Fruit fly (Drosophila melanogaster) whole organism, prepupa: Measurements from ENCODE around the gene lmgB.

ENCODE experiments used
- Blimp-1 ChIP-seq: fragments of 200-800 bp; sonication (Bioruptor generic); optimal IDR thresholded peaks from 3 replicates; lab custom pipeline; 2017; ENCODE audit warnings: missing biosample characterization, missing genetic modification characterization, mild to moderate bottlenecking, moderate library complexity, missing genetic modification reagents
- CG11762 ChIP-seq: fragments of 200-800 bp; sonication (Bioruptor generic); optimal IDR thresholded peaks from 3 replicates; lab custom pipeline; 2016; ENCODE audit warnings: missing biosample characterization, missing genetic modification characterization; ENCODE audit not compliant: insufficient read depth
- CG11902 ChIP-seq: fragments of 200-800 bp; sonication (Bioruptor generic); optimal IDR thresholded peaks from 3 replicates; lab custom pipeline; 2016; ENCODE audit warnings: missing biosample characterization, missing genetic modification characterization
- CG15336 ChIP-seq: fragments of 200-800 bp; sonication (Bioruptor generic); IDR thresholded peaks from 2 replicates; pipeline ENCODE4 v1.3.6; 2022; ENCODE audit warnings: missing biosample characterization, missing genetic modification characterization
- CG1621 ChIP-seq: fragments of 200-800 bp; sonication (Bioruptor generic); optimal IDR thresholded peaks from 3 replicates; lab custom pipeline; 2018; ENCODE audit warnings: missing biosample characterization, mild to moderate bottlenecking, missing genetic modification characterization
- CG16779 ChIP-seq: fragments of 200-800 bp; sonication (Bioruptor generic); optimal IDR thresholded peaks from 3 replicates; lab custom pipeline; 2017; ENCODE audit warnings: missing biosample characterization, mild to moderate bottlenecking, missing genetic modification characterization
- CG3032 ChIP-seq: fragments of 200-800 bp; optimal IDR thresholded peaks from 2 replicates; lab custom pipeline; 2019; ENCODE audit warnings: missing biosample characterization, mild to moderate bottlenecking, missing genetic modification characterization, moderate library complexity
- CG31627 ChIP-seq: fragments of 200-800 bp; sonication (Bioruptor generic); optimal IDR thresholded peaks from 3 replicates; lab custom pipeline; 2016; ENCODE audit warnings: missing biosample characterization, missing genetic modification characterization
- CG32006 ChIP-seq: fragments of 200-800 bp; sonication (Bioruptor generic); optimal IDR thresholded peaks from 3 replicates; lab custom pipeline; 2017; ENCODE audit warnings: missing biosample characterization, mild to moderate bottlenecking, missing genetic modification characterization
- CG34406 ChIP-seq: fragments of 200-800 bp; sonication (Bioruptor generic); optimal IDR thresholded peaks from 3 replicates; lab custom pipeline; 2016; ENCODE audit warnings: missing biosample characterization, missing genetic modification characterization
- CG3919 ChIP-seq: fragments of 200-800 bp; sonication (Bioruptor generic); optimal IDR thresholded peaks from 3 replicates; lab custom pipeline; 2016; ENCODE audit warnings: missing biosample characterization, missing genetic modification characterization
- CG4318 ChIP-seq: fragments of 200-800 bp; sonication (Bioruptor generic); optimal IDR thresholded peaks from 3 replicates; lab custom pipeline; 2017; ENCODE audit warnings: missing biosample characterization, mild to moderate bottlenecking, missing genetic modification characterization
- CG6163 ChIP-seq: fragments of 200-800 bp; sonication (Bioruptor generic); IDR thresholded peaks from 3 replicates; pipeline ENCODE4 v1.3.6; 2022; ENCODE audit warnings: missing biosample characterization, missing genetic modification characterization
- CG6276 ChIP-seq: fragments of 200-800 bp; sonication (Bioruptor generic); optimal IDR thresholded peaks from 2 replicates; lab custom pipeline; 2017; ENCODE audit warnings: missing biosample characterization, mild to moderate bottlenecking, missing genetic modification characterization
- CG6792 ChIP-seq: fragments of 200-800 bp; sonication (Bioruptor generic); optimal IDR thresholded peaks from 3 replicates; lab custom pipeline; 2016; ENCODE audit warnings: missing biosample characterization, missing genetic modification characterization
- CG6854 ChIP-seq: fragments of 200-800 bp; sonication (Bioruptor generic); optimal IDR thresholded peaks from 2 replicates; lab custom pipeline; 2017; ENCODE audit warnings: missing biosample characterization, mild to moderate bottlenecking, missing genetic modification characterization
- CG7368 ChIP-seq: fragments of 200-800 bp; sonication (Bioruptor generic); optimal IDR thresholded peaks from 3 replicates; lab custom pipeline; 2016; ENCODE audit warnings: missing biosample characterization, missing genetic modification characterization
- CG8119 ChIP-seq: fragments of 200-800 bp; sonication (Bioruptor generic); IDR thresholded peaks from 3 replicates; pipeline ENCODE4 v1.3.6; 2022; ENCODE audit warnings: missing biosample characterization, missing genetic modification characterization
- CG8319 ChIP-seq: fragments of 200-800 bp; sonication (Bioruptor generic); optimal IDR thresholded peaks from 3 replicates; lab custom pipeline; 2016; ENCODE audit warnings: missing biosample characterization, missing genetic modification characterization
- Eip75B ChIP-seq: fragments of 200-800 bp; sonication (Bioruptor generic); optimal IDR thresholded peaks from 3 replicates; lab custom pipeline; 2016; ENCODE audit warnings: missing biosample characterization, missing genetic modification characterization
- Eip78C ChIP-seq: fragments of 200-800 bp; sonication (Bioruptor generic); peaks from one replicate; lab custom pipeline; 2016; ENCODE audit warnings: missing biosample characterization, missing genetic modification characterization
- Eip93F ChIP-seq: fragments of 200-800 bp; sonication (Bioruptor generic); optimal IDR thresholded peaks from 2 replicates; lab custom pipeline; 2016; ENCODE audit warnings: missing biosample characterization, mild to moderate bottlenecking, missing genetic modification characterization
- Ets21C ChIP-seq: fragments of 200-800 bp; sonication (Bioruptor generic); optimal IDR thresholded peaks from 3 replicates; lab custom pipeline; 2016; ENCODE audit warnings: missing biosample characterization, missing genetic modification characterization
- Ets96B ChIP-seq: fragments of 200-800 bp; optimal IDR thresholded peaks from 2 replicates; lab custom pipeline; 2019; ENCODE audit warnings: missing biosample characterization, mild to moderate bottlenecking, missing genetic modification characterization, moderate library complexity
- Hr39 ChIP-seq: fragments of 200-800 bp; sonication (Bioruptor generic); optimal IDR thresholded peaks from 2 replicates; lab custom pipeline; 2016; ENCODE audit warnings: missing biosample characterization, missing genetic modification characterization
- Hr4 ChIP-seq: fragments of 200-800 bp; sonication (Bioruptor generic); optimal IDR thresholded peaks from 3 replicates; lab custom pipeline; 2016; ENCODE audit warnings: missing biosample characterization, missing genetic modification characterization
- Lpt ChIP-seq: fragments of 200-800 bp; sonication (Bioruptor generic); optimal IDR thresholded peaks from 3 replicates; lab custom pipeline; 2016; ENCODE audit warnings: missing biosample characterization, missing genetic modification characterization
- Met ChIP-seq: fragments of 200-800 bp; sonication (Bioruptor generic); optimal IDR thresholded peaks from 3 replicates; lab custom pipeline; 2016; ENCODE audit warnings: missing biosample characterization, missing genetic modification characterization
- OdsH ChIP-seq: fragments of 200-800 bp; sonication (Bioruptor generic); optimal IDR thresholded peaks from 3 replicates; lab custom pipeline; 2016; ENCODE audit warnings: missing biosample characterization, missing genetic modification characterization
- Smox ChIP-seq: fragments of 200-800 bp; sonication (Bioruptor generic); optimal IDR thresholded peaks from 3 replicates; lab custom pipeline; 2016; ENCODE audit warnings: missing biosample characterization, missing genetic modification characterization
- Sox102F ChIP-seq: fragments of 200-800 bp; sonication (Bioruptor generic); optimal IDR thresholded peaks from 2 replicates; lab custom pipeline; 2016; ENCODE audit warnings: missing biosample characterization, mild to moderate bottlenecking, missing genetic modification characterization
- Sox14 ChIP-seq: fragments of 200-800 bp; sonication (Bioruptor generic); optimal IDR thresholded peaks from 3 replicates; lab custom pipeline; 2016; ENCODE audit warnings: missing biosample characterization, missing genetic modification characterization
- Sox15 ChIP-seq: fragments of 200-800 bp; sonication (Bioruptor generic); optimal IDR thresholded peaks from 3 replicates; lab custom pipeline; 2016; ENCODE audit warnings: missing biosample characterization, missing genetic modification characterization
- cyc ChIP-seq: fragments of 200-800 bp; sonication (Bioruptor generic); optimal IDR thresholded peaks from 3 replicates; lab custom pipeline; 2016; ENCODE audit warnings: missing biosample characterization, missing genetic modification characterization
- dac ChIP-seq: fragments of 200-800 bp; sonication (Bioruptor generic); optimal IDR thresholded peaks from 2 replicates; lab custom pipeline; 2017; ENCODE audit warnings: missing biosample characterization, mild to moderate bottlenecking, missing genetic modification characterization
- dsx ChIP-seq: fragments of 200-800 bp; optimal IDR thresholded peaks from 3 replicates; lab custom pipeline; 2019; ENCODE audit warnings: missing biosample characterization, mild to moderate bottlenecking, missing genetic modification characterization, moderate library complexity; ENCODE audit not compliant: poor library complexity, severe bottlenecking
- eg ChIP-seq: fragments of 200-800 bp; sonication (Bioruptor generic); IDR thresholded peaks from 3 replicates; pipeline ENCODE4 v1.3.6; 2022; ENCODE audit warnings: missing biosample characterization, missing genetic modification characterization
- esn ChIP-seq: fragments of 200-800 bp; sonication (Bioruptor generic); optimal IDR thresholded peaks from 2 replicates; lab custom pipeline; 2016; ENCODE audit warnings: missing biosample characterization, mild to moderate bottlenecking, missing genetic modification characterization, moderate library complexity
- fd59A ChIP-seq: fragments of 200-800 bp; sonication (Bioruptor generic); optimal IDR thresholded peaks from 2 replicates; lab custom pipeline; 2017; ENCODE audit warnings: missing biosample characterization, mild to moderate bottlenecking, missing genetic modification characterization, missing genetic modification reagents
- fkh ChIP-seq: fragments of 200-800 bp; sonication (Bioruptor generic); optimal IDR thresholded peaks from 3 replicates; lab custom pipeline; 2017; ENCODE audit warnings: missing biosample characterization, mild to moderate bottlenecking, missing genetic modification characterization, moderate library complexity
- lz ChIP-seq: fragments of 200-800 bp; sonication (Bioruptor generic); optimal IDR thresholded peaks from 3 replicates; lab custom pipeline; 2016; ENCODE audit warnings: missing biosample characterization, missing genetic modification characterization
- salr ChIP-seq, 2 experiments: fragments of 200-800 bp; sonication (Bioruptor generic); optimal IDR thresholded peaks; 3 replicates each; lab custom pipeline; 2016 to 2018; ENCODE audit warnings: missing biosample characterization in 2 of 2, missing genetic modification characterization in 2 of 2, mild to moderate bottlenecking in 1 of 2
- spab ChIP-seq: fragments of 200-800 bp; sonication (Bioruptor generic); optimal IDR thresholded peaks from 2 replicates; lab custom pipeline; 2017; ENCODE audit warnings: missing biosample characterization, mild to moderate bottlenecking, missing genetic modification characterization, missing genetic modification reagents
- ss ChIP-seq, 2 experiments: fragments of 200-800 bp; sonication (Bioruptor generic); optimal IDR thresholded peaks; 2 replicates in 1 of 2; 3 replicates in 1 of 2; lab custom pipeline; 2017 to 2018; ENCODE audit warnings: mild to moderate bottlenecking in 2 of 2, missing biosample characterization in 2 of 2, missing genetic modification characterization in 2 of 2, moderate library complexity in 1 of 2
- svp ChIP-seq: fragments of 200-800 bp; sonication (Bioruptor generic); peaks from one replicate; lab custom pipeline; 2016; ENCODE audit warnings: missing biosample characterization, missing genetic modification characterization
- topi ChIP-seq: fragments of 200-800 bp; sonication (Bioruptor generic); optimal IDR thresholded peaks from 3 replicates; lab custom pipeline; 2016; ENCODE audit warnings: missing biosample characterization, missing genetic modification characterization
- vri ChIP-seq: fragments of 200-800 bp; sonication (Bioruptor generic); optimal IDR thresholded peaks from 3 replicates; lab custom pipeline; 2016; ENCODE audit warnings: missing biosample characterization, mild to moderate bottlenecking, missing genetic modification characterization

The lmgB gene

DNA sequence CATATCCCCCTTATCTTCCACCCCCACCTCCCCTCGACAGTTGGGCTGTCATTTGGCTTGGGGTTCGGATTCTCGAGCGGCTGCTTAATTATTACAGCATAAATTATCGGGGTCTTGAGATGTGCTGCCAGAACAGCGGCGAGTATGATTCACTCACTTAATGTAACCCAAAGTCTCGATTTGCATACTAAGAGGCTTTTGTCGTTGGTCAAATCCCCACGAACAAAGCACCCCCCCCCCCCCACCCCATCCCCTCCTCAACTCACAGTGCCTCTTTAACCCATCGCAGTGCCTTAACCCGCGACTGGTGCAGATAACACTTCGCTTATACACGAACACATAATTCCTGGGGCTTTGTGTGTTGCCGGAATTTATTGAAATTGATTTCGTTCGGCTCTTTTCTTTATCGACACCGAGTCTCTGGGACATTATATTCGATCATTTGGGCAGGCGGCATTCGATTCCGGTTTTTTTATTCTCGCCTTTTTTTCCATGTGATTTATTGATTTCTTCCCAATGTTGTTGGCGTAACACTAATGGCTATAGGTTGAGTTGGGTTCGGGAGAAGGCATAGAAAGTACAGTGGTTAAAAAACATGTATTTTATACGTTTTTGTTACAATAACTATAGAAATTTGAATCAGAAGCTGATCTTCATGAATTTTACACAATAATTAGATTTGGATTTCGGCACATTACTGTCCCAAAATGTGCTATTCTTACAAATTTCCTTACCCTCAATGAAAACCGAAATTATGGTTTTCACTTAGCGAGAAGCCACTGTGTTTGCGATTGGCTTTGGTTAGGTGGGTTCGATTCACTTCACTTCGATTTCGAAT is 25.6 kb upstream of the lmgB start (continued):
- peak; percentile 45 for TF ChIP-seq lz (GFP tag; lab: Kevin White, UChicago)

DNA sequence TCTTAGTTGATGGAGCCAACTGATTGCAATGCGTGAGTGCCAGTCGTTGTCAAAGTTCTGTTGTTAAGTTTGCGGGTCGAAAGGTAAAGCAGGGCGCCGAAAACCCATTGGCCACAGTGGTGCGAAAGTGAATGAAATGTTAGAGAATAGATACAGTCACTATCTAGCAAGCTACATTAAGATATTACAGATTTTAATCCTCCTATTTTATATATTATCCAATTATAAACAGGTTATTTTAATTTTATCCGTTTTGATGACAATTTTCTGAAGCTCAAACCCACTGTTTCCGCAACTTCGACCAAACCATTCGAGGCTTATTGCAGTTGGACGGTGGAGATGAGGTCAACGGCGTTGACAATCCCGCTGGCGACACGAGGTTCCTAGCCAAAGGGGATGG is 24.1 kb upstream of the lmgB start:
- no peak for TF ChIP-seq salr (GFP tag; optimal IDR thresholded peaks at IDR 0.05; lab: Kevin White, UChicago)
- no peak for TF ChIP-seq Blimp-1 (GFP tag; lab: Kevin White, UChicago)
- TF ChIP-seq CG3032 = no peak
- TF ChIP-seq topi (GFP tag; lab: Kevin White, UChicago) = peak; percentile 33
- no peak for TF ChIP-seq CG11902 (GFP tag; lab: Kevin White, UChicago)
- peak; percentile 31 for TF ChIP-seq CG32006 (GFP tag; lab: Kevin White, UChicago)
- TF ChIP-seq eg = no peak
- TF ChIP-seq Ets21C (GFP tag; lab: Kevin White, UChicago) = no peak
- TF ChIP-seq Sox14 = peak; percentile 11
- TF ChIP-seq esn = peak; percentile 23
- peak; percentile 19 for TF ChIP-seq cyc (GFP tag; lab: Kevin White, UChicago)
- TF ChIP-seq fkh (GFP tag; lab: Kevin White, UChicago) = no peak
- no peak for TF ChIP-seq CG6276 (GFP tag; lab: Kevin White, UChicago)
- TF ChIP-seq CG8119 (GFP tag; lab: Robert Waterston, UW) = no peak
- peak; percentile 18 for TF ChIP-seq Smox (GFP tag; lab: Kevin White, UChicago)
- TF ChIP-seq Sox102F (GFP tag; lab: Kevin White, UChicago) = no peak
- no peak for TF ChIP-seq CG31627 (GFP tag; lab: Kevin White, UChicago)
- no peak for TF ChIP-seq ss (GFP tag; optimal IDR thresholded peaks at IDR 0.05; lab: Kevin White, UChicago)
- no peak for TF ChIP-seq CG15336 (GFP tag; lab: Robert Waterston, UW)
- TF ChIP-seq lz (GFP tag; lab: Kevin White, UChicago) = no peak
- no peak for TF ChIP-seq CG6792 (GFP tag; lab: Kevin White, UChicago)
- TF ChIP-seq CG6163 = no peak
- no peak for TF ChIP-seq dac
- TF ChIP-seq CG8319 (GFP tag; lab: Kevin White, UChicago) = no peak
- no peak for TF ChIP-seq dsx (GFP tag; lab: Kevin White, UChicago)
- peak; percentile 12 for TF ChIP-seq CG34406 (GFP tag; lab: Kevin White, UChicago)
- no peak for TF ChIP-seq CG1621
- peak; percentile 40 for TF ChIP-seq Met
- TF ChIP-seq spab (GFP tag; lab: Kevin White, UChicago) = no peak
- TF ChIP-seq Eip78C (GFP tag; lab: Kevin White, UChicago) = peak; percentile 60
- no peak for TF ChIP-seq Lpt (GFP tag; lab: Kevin White, UChicago)
- no peak for TF ChIP-seq Hr39 (GFP tag; lab: Kevin White, UChicago)
- no peak for TF ChIP-seq CG7368 (GFP tag; lab: Kevin White, UChicago)
- no peak for TF ChIP-seq CG11762 (GFP tag; lab: Kevin White, UChicago)
- TF ChIP-seq Hr4 (GFP tag; lab: Kevin White, UChicago) = peak; percentile 5
- no peak for TF ChIP-seq CG4318 (GFP tag; lab: Kevin White, UChicago)
- TF ChIP-seq CG3919 = peak; percentile 17
- TF ChIP-seq svp = peak; percentile 71
- no peak for TF ChIP-seq Eip93F
- no peak for TF ChIP-seq CG6854 (GFP tag; lab: Kevin White, UChicago)
- no peak for TF ChIP-seq fd59A (GFP tag; lab: Kevin White, UChicago)
- TF ChIP-seq Eip75B = peak; percentile 21
- TF ChIP-seq OdsH (GFP tag; lab: Kevin White, UChicago) = peak; percentile 19
- no peak for TF ChIP-seq CG16779 (tag; lab: Kevin White, UChicago)
- no peak for TF ChIP-seq Sox15 (GFP tag; lab: Kevin White, UChicago)
- TF ChIP-seq vri = no peak
- no peak for TF ChIP-seq Ets96B (tag; lab: Kevin White, UChicago)
- TF ChIP-seq, all 60 proteins: peak for 14
